Fruit fly (Drosophila melanogaster): Measurements from ENCODE around the gene CG4594.

dm6 chr2L:9911783-9912182, 8.2 kb upstream of the CG4594 start:
- TF ChIP-seq CTCF (optimal IDR thresholded peaks at IDR 0.05) (no peak), CG8478 (optimal IDR thresholded peaks at IDR 0.05) (no peak)

All from S2 (cell line).